Fruit fly (Drosophila melanogaster): ENCODE measurements around the gene wkd.

- TF ChIP-seq CG2120 (GFP tag; optimal IDR thresholded peaks at IDR 0.05) (no peak), CG14014 (GFP tag; IDR thresholded peaks at IDR 0.05) (no peak), ash1 (GFP tag; optimal IDR thresholded peaks at IDR 0.05) (no peak), HmgD (GFP tag; optimal IDR thresholded peaks at IDR 0.05) (no peak), CG9727 (GFP tag; optimal IDR thresholded peaks at IDR 0.05) (no peak)
Observed at dm6 chr3R:11618879-11619278, 37.5 kb downstream of the wkd start.

Data from whole organism, embryonic.